Worm (Caenorhabditis elegans) whole organism, L2 larva: ENCODE measurements around the gene ltah-1.2.
A peak's percentile ranks its signal among the peaks of the same experiment; 100 is the strongest.
"Not testable (repeated sequence)": the region's sequence is repeated elsewhere in the genome, so short reads cannot be mapped to it uniquely, and the experiment has no call there.

Experiments
- C34F6.9 ChIP-seq: fragments of 150-350 bp; optimal IDR thresholded peaks from 2 replicates; lab custom pipeline; 2014; ENCODE audit warnings: missing biosample characterization, missing genetic modification characterization
- F13H6.1 ChIP-seq: sonication (generic microtip); optimal IDR thresholded peaks from 2 replicates; lab custom pipeline; 2016; ENCODE audit warnings: missing genetic modification characterization, missing compliant biosample characterization
- Y55F3AM.14 ChIP-seq: fragments of 200-800 bp; sonication (Bioruptor generic); optimal IDR thresholded peaks from 2 replicates; lab custom pipeline; 2018; ENCODE audit warnings: mild to moderate bottlenecking, missing genetic modification characterization, missing compliant biosample characterization
- ZK546.5 ChIP-seq: sonication (generic microtip); optimal IDR thresholded peaks from 2 replicates; lab custom pipeline; 2017; ENCODE audit warnings: missing biosample characterization, missing genetic modification characterization
- alr-1 ChIP-seq: fragments of 150-350 bp; optimal IDR thresholded peaks from 2 replicates; lab custom pipeline; 2014; ENCODE audit warnings: missing biosample characterization, missing genetic modification characterization
- aly-2 ChIP-seq: fragments of 150-350 bp; optimal IDR thresholded peaks from 2 replicates; lab custom pipeline; 2014; ENCODE audit warnings: missing biosample characterization, missing genetic modification characterization
- ama-1 ChIP-seq: fragments of 150-350 bp; optimal IDR thresholded peaks from 2 replicates; lab custom pipeline; 2018; ENCODE audit warnings: inconsistent platforms
- blmp-1 ChIP-seq: sonication (generic microtip); optimal IDR thresholded peaks from 2 replicates; lab custom pipeline; 2017; ENCODE audit warnings: missing genetic modification characterization, mild to moderate bottlenecking, missing compliant biosample characterization, antibody characterized with exemption, moderate library complexity; ENCODE audit not compliant: insufficient read depth
- ceh-16 ChIP-seq: fragments of 150-350 bp; optimal IDR thresholded peaks from 2 replicates; lab custom pipeline; 2014; ENCODE audit warnings: missing biosample characterization, missing genetic modification characterization
- ceh-82 ChIP-seq: fragments of 150-350 bp; optimal IDR thresholded peaks from 2 replicates; lab custom pipeline; 2014; ENCODE audit warnings: missing biosample characterization, missing genetic modification characterization
- crh-2 ChIP-seq: sonication (generic microtip); optimal IDR thresholded peaks from 2 replicates; lab custom pipeline; 2017; ENCODE audit warnings: missing biosample characterization, missing genetic modification characterization
- dmd-4 ChIP-seq: sonication (generic microtip); optimal IDR thresholded peaks from 2 replicates; lab custom pipeline; 2017; ENCODE audit warnings: missing biosample characterization, missing genetic modification characterization
- elt-1 ChIP-seq: fragments of 150-350 bp; optimal IDR thresholded peaks from 2 replicates; lab custom pipeline; 2014; ENCODE audit warnings: missing biosample characterization, missing genetic modification characterization
- elt-3 ChIP-seq: sonication (generic microtip); optimal IDR thresholded peaks from 2 replicates; lab custom pipeline; 2017; ENCODE audit warnings: missing biosample characterization, missing genetic modification characterization
- gmeb-1 ChIP-seq: fragments of 150-350 bp; optimal IDR thresholded peaks from 2 replicates; lab custom pipeline; 2014; ENCODE audit warnings: missing biosample characterization, missing genetic modification characterization
- lin-11 ChIP-seq: fragments of 150-350 bp; sonication (generic microtip); optimal IDR thresholded peaks from 2 replicates; lab custom pipeline; 2014; ENCODE audit warnings: missing biosample characterization, missing genetic modification characterization, inconsistent platforms, mixed read lengths
- lin-39 ChIP-seq: fragments of 150-350 bp; optimal IDR thresholded peaks from 2 replicates; lab custom pipeline; 2014; ENCODE audit warnings: missing biosample characterization, missing genetic modification reagents, missing genetic modification characterization
- lsy-2 ChIP-seq, 2 experiments: fragments of 150-350 bp in 1 of 2; sonication (generic microtip) in 1 of 2; optimal IDR thresholded peaks; 2 replicates each; lab custom pipeline; 2014 to 2017; ENCODE audit warnings: missing biosample characterization in 2 of 2, missing genetic modification characterization in 2 of 2
- mab-5 ChIP-seq: fragments of 150-350 bp; optimal IDR thresholded peaks from 2 replicates; lab custom pipeline; 2014; ENCODE audit warnings: missing biosample characterization, missing genetic modification characterization
- mbf-1 ChIP-seq: sonication (generic microtip); optimal IDR thresholded peaks from 2 replicates; lab custom pipeline; 2017; ENCODE audit warnings: missing biosample characterization, missing genetic modification characterization
- mdl-1 ChIP-seq, 2 experiments: fragments of 150-350 bp in 1 of 2; sonication (generic microtip) in 1 of 2; optimal IDR thresholded peaks; 2 replicates each; lab custom pipeline; 2017; ENCODE audit warnings: missing biosample characterization in 2 of 2, missing genetic modification characterization in 2 of 2
- nhr-10 ChIP-seq: sonication (generic microtip); optimal IDR thresholded peaks from 2 replicates; lab custom pipeline; 2017; ENCODE audit warnings: missing biosample characterization, missing genetic modification characterization
- nhr-11 ChIP-seq: fragments of 150-350 bp; optimal IDR thresholded peaks from 2 replicates; lab custom pipeline; 2014; ENCODE audit warnings: missing biosample characterization, missing genetic modification characterization
- nhr-12 ChIP-seq: fragments of 150-350 bp; optimal IDR thresholded peaks from 2 replicates; lab custom pipeline; 2014; ENCODE audit warnings: missing biosample characterization, missing genetic modification characterization
- nhr-129 ChIP-seq: fragments of 150-350 bp; optimal IDR thresholded peaks from 2 replicates; lab custom pipeline; 2014; ENCODE audit warnings: missing biosample characterization, missing genetic modification characterization
- nhr-21 ChIP-seq: fragments of 150-350 bp; optimal IDR thresholded peaks from 2 replicates; lab custom pipeline; 2014; ENCODE audit warnings: missing biosample characterization, missing genetic modification characterization
- nhr-23 ChIP-seq: fragments of 150-350 bp; optimal IDR thresholded peaks from 2 replicates; lab custom pipeline; 2014; ENCODE audit warnings: missing biosample characterization, missing genetic modification reagents, missing genetic modification characterization
- nhr-237 ChIP-seq: fragments of 150-350 bp; optimal IDR thresholded peaks from 2 replicates; lab custom pipeline; 2014; ENCODE audit warnings: missing biosample characterization, missing genetic modification characterization
- nhr-25 ChIP-seq: fragments of 150-350 bp; sonication (generic microtip); optimal IDR thresholded peaks from 3 replicates; lab custom pipeline; 2014; ENCODE audit warnings: missing biosample characterization, missing genetic modification characterization
- nhr-6 ChIP-seq: fragments of 150-350 bp; optimal IDR thresholded peaks from 2 replicates; lab custom pipeline; 2014; ENCODE audit warnings: missing biosample characterization, missing genetic modification characterization
- nhr-77 ChIP-seq: fragments of 150-350 bp; optimal IDR thresholded peaks from 2 replicates; lab custom pipeline; 2014; ENCODE audit warnings: missing biosample characterization, missing genetic modification characterization
- peb-1 ChIP-seq: fragments of 150-350 bp; optimal IDR thresholded peaks from 2 replicates; lab custom pipeline; 2014; ENCODE audit warnings: missing biosample characterization, missing genetic modification characterization
- sem-4 ChIP-seq: fragments of 150-350 bp; optimal IDR thresholded peaks from 2 replicates; lab custom pipeline; 2014; ENCODE audit warnings: missing biosample characterization, missing genetic modification reagents, missing genetic modification characterization
- skn-1 ChIP-seq: sonication (generic microtip); optimal IDR thresholded peaks from 2 replicates; lab custom pipeline; 2017; ENCODE audit warnings: missing biosample characterization, missing genetic modification characterization
- sma-3 ChIP-seq: sonication (generic microtip); optimal IDR thresholded peaks from 2 replicates; lab custom pipeline; 2016; ENCODE audit warnings: missing genetic modification reagents, missing genetic modification characterization, missing compliant biosample characterization
- sma-9 ChIP-seq, 2 experiments: fragments of 150-350 bp in 1 of 2; sonication (generic microtip) in 1 of 2; optimal IDR thresholded peaks; 2 replicates each; lab custom pipeline; 2014 to 2016; ENCODE audit warnings: missing genetic modification characterization in 2 of 2, mild to moderate bottlenecking in 1 of 2, missing biosample characterization in 1 of 2, missing compliant biosample characterization in 1 of 2, missing genetic modification reagents in 1 of 2, moderate library complexity in 1 of 2
- snpc-4 ChIP-seq: fragments of 150-350 bp; optimal IDR thresholded peaks from 2 replicates; lab custom pipeline; 2014; ENCODE audit warnings: missing biosample characterization, missing genetic modification characterization
- unc-39 ChIP-seq: fragments of 150-350 bp; optimal IDR thresholded peaks from 2 replicates; lab custom pipeline; 2014; ENCODE audit warnings: missing biosample characterization, missing genetic modification characterization
- unc-55 ChIP-seq: fragments of 150-350 bp; sonication (generic microtip); optimal IDR thresholded peaks from 3 replicates; lab custom pipeline; 2014; ENCODE audit warnings: missing biosample characterization, missing genetic modification reagents, missing genetic modification characterization
- unc-62 ChIP-seq: fragments of 150-350 bp; optimal IDR thresholded peaks from 2 replicates; lab custom pipeline; 2014; ENCODE audit warnings: missing biosample characterization, missing genetic modification reagents, missing genetic modification characterization
- ztf-1 ChIP-seq: fragments of 200-800 bp; sonication (Bioruptor generic); conservative IDR thresholded peaks from 2 replicates; pipeline ENCODE4 v1.3.6; 2022; ENCODE audit warnings: missing genetic modification characterization, missing compliant biosample characterization
- ztf-11 ChIP-seq: sonication (generic microtip); optimal IDR thresholded peaks from 2 replicates; lab custom pipeline; 2017; ENCODE audit warnings: missing biosample characterization, missing genetic modification characterization
- ztf-4 ChIP-seq: fragments of 150-350 bp; optimal IDR thresholded peaks from 2 replicates; lab custom pipeline; 2014; ENCODE audit warnings: missing biosample characterization, missing genetic modification characterization

The ltah-1.2 gene

DNA sequence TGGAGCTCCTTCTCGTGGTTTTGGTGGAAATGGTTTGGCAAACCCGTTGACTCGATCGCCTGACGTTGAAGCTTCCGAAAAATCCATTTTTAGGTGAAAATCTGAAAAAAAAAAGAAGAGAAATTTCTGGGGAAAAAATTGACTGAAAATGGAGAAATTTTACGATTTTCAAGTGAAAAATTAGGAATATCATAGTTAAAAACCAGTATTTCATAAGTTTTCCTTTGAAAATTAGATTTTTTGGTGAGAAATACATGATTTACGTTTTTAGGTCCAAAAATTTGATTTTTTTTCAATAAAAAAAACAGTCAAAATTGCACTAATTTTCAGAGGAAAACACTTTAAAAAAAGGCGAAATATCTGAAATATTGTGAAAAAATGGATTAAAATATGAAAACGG lies 19.4 kb downstream of the ltah-1.2 start, which contains the start of gene taf-2:
Gene taf-2 (minus strand): TSS at position 101 of the 400 bp plus-strand sequence.
- TF ChIP-seq nhr-77 (tag; lab: Kevin White, UChicago): no peak
- TF ChIP-seq lin-39: no peak
- TF ChIP-seq peb-1 (tag; lab: Kevin White, UChicago): no peak
- no peak for TF ChIP-seq Y55F3AM.14 (GFP tag; lab: Kevin White, UChicago)
- TF ChIP-seq lin-11: no peak
- no peak for TF ChIP-seq nhr-6
- no peak for TF ChIP-seq gmeb-1
- TF ChIP-seq aly-2 (tag; lab: Kevin White, UChicago): no peak
- no peak for TF ChIP-seq nhr-25 (tag; lab: Kevin White, UChicago)
- no peak for TF ChIP-seq C34F6.9 (tag; lab: Kevin White, UChicago)
- TF ChIP-seq alr-1: no peak
- no peak for TF ChIP-seq crh-2
- no peak for TF ChIP-seq ztf-11
- no peak for TF ChIP-seq blmp-1 (tag; lab: Kevin White, UChicago)
- TF ChIP-seq elt-3 (tag; lab: Kevin White, UChicago): no peak
- TF ChIP-seq nhr-23 (tag; lab: Kevin White, UChicago): no peak
- no peak for TF ChIP-seq ztf-4 (tag; lab: Kevin White, UChicago)
- no peak for TF ChIP-seq unc-39 (tag; lab: Kevin White, UChicago)
- TF ChIP-seq snpc-4 (tag; lab: Kevin White, UChicago): no peak

DNA sequence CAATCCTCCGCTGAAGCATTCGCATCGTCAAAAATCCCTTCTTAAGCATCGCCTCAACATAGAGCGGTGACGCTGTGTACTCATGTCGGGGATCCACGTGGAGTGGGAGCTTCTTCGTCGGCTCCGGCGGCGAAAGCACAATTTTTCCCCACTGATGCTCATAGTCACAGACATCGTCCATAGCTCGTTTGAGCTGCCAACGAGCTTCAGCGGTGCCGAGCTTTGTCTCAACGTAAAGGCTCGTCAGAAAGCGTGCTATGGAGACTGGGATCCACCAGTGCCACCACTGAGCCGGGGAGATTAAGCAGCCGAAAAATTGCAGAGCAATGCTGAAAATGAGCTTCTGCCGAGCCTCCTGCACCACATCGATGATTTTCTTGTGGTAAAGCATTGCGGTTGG lies 22.1 kb downstream of the ltah-1.2 start:
- TF ChIP-seq lsy-2 (tag; optimal IDR thresholded peaks at IDR 0.05; lab: Kevin White, UChicago) (no peak), ztf-4 (tag; lab: Kevin White, UChicago) (no peak), nhr-129 (tag; lab: Kevin White, UChicago) (no peak), mdl-1 (tag; optimal IDR thresholded peaks at IDR 0.05; lab: Kevin White, UChicago) (no peak), unc-62 (GFP tag; lab: Kevin White, UChicago) (no peak), nhr-237 (tag; lab: Kevin White, UChicago) (no peak), skn-1 (tag; lab: Kevin White, UChicago) (no peak), nhr-23 (tag; lab: Kevin White, UChicago) (no peak), nhr-21 (tag; lab: Kevin White, UChicago) (no peak), snpc-4 (tag; lab: Kevin White, UChicago) (no peak), ztf-1 (no peak), elt-3 (tag; lab: Kevin White, UChicago) (no peak)

- not testable (repeated sequence) for TF ChIP-seq crh-2; mab-5 (tag; lab: Kevin White, UChicago); unc-55 (GFP tag; lab: Kevin White, UChicago)
These were observed 30.1 kb downstream of the ltah-1.2 start, which contains the start of gene blos-7 for ce11 chrIV:3582806-3583205. Gene blos-7 (minus strand): TSS chrIV:3582906.

- no peak for TF ChIP-seq ceh-82
- no peak for TF ChIP-seq ceh-16
- no peak for TF ChIP-seq sma-9 (GFP tag; optimal IDR thresholded peaks at IDR 0.05; lab: Kevin White, UChicago)
- no peak for TF ChIP-seq sma-9 (tag; optimal IDR thresholded peaks at IDR 0.05; lab: Kevin White, UChicago)
- no peak for TF ChIP-seq ztf-11
- TF ChIP-seq nhr-129 (tag; lab: Kevin White, UChicago): peak; percentile 15
- peak; percentile 8 for TF ChIP-seq sem-4 (tag; lab: Kevin White, UChicago)
- no peak for TF ChIP-seq nhr-77 (tag; lab: Kevin White, UChicago)
- TF ChIP-seq unc-55 (GFP tag; lab: Kevin White, UChicago): peak; percentile 48
- no peak for TF ChIP-seq unc-39 (tag; lab: Kevin White, UChicago)
- TF ChIP-seq aly-2 (tag; lab: Kevin White, UChicago): no peak
- no peak for TF ChIP-seq nhr-12 (tag; lab: Kevin White, UChicago)
- no peak for TF ChIP-seq blmp-1 (tag; lab: Kevin White, UChicago)
- no peak for TF ChIP-seq snpc-4 (tag; lab: Kevin White, UChicago)
- no peak for TF ChIP-seq ztf-1
- no peak for TF ChIP-seq crh-2
- no peak for TF ChIP-seq skn-1 (tag; lab: Kevin White, UChicago)
- TF ChIP-seq lin-11: no peak
- no peak for TF ChIP-seq F13H6.1 (tag; lab: Kevin White, UChicago)
- no peak for TF ChIP-seq dmd-4 (tag; lab: Kevin White, UChicago)
- no peak for TF ChIP-seq elt-3 (tag; lab: Kevin White, UChicago)
- no peak for TF ChIP-seq nhr-11 (tag; lab: Kevin White, UChicago)
- TF ChIP-seq mab-5 (tag; lab: Kevin White, UChicago): no peak
- TF ChIP-seq sma-3 (GFP tag; lab: Kevin White, UChicago): no peak
- TF ChIP-seq ztf-4 (tag; lab: Kevin White, UChicago): no peak
- no peak for TF ChIP-seq ama-1 (lab: Kevin White, UChicago)
- TF ChIP-seq unc-62 (GFP tag; lab: Kevin White, UChicago): no peak
- TF ChIP-seq ZK546.5 (tag; lab: Kevin White, UChicago): no peak
- TF ChIP-seq nhr-21 (tag; lab: Kevin White, UChicago): no peak
- TF ChIP-seq nhr-25 (tag; lab: Kevin White, UChicago): no peak
- TF ChIP-seq nhr-10: no peak
- TF ChIP-seq peb-1 (tag; lab: Kevin White, UChicago): no peak
- peak; percentile 10 for TF ChIP-seq C34F6.9 (tag; lab: Kevin White, UChicago)
- no peak for TF ChIP-seq nhr-6
- no peak for TF ChIP-seq mbf-1 (tag; lab: Kevin White, UChicago)
- no peak for TF ChIP-seq Y55F3AM.14 (GFP tag; lab: Kevin White, UChicago)
- no peak for TF ChIP-seq nhr-237 (tag; lab: Kevin White, UChicago)
- TF ChIP-seq elt-1 (tag; lab: Kevin White, UChicago): no peak
- TF ChIP-seq lsy-2 (tag; optimal IDR thresholded peaks at IDR 0.05; lab: Kevin White, UChicago): peak in 1 of 2 experiments; percentile 34
These were observed 33.3 kb downstream of the ltah-1.2 start, which contains the start of gene Y37E11B.1 for ce11 chrIV:3579477-3579975. Gene Y37E11B.1 (plus strand): TSS chrIV:3579621.
